Worm (Caenorhabditis elegans) whole organism, midembryonic: ENCODE data around the gene H38K22.7.

Source experiments
- T22C8.4 ChIP-seq: fragments of 200-800 bp; sonication (Bioruptor generic); IDR thresholded peaks from 2 replicates; pipeline ENCODE4 v1.3.6; 2022; ENCODE audit warnings: missing genetic modification characterization, missing compliant biosample characterization
- cog-1 ChIP-seq: sonication (generic microtip); optimal IDR thresholded peaks from 2 replicates; lab custom pipeline; 2016; ENCODE audit warnings: missing genetic modification characterization, missing compliant biosample characterization
- flt-1 ChIP-seq: fragments of 200-800 bp; sonication (Bioruptor generic); IDR thresholded peaks from 2 replicates; pipeline ENCODE4 v1.3.6; 2022; ENCODE audit warnings: missing genetic modification characterization, missing compliant biosample characterization
- klf-2 ChIP-seq: fragments of 200-800 bp; sonication (Bioruptor generic); conservative IDR thresholded peaks from 2 replicates; pipeline ENCODE4 v1.3.6; 2022; ENCODE audit warnings: missing genetic modification reagents, missing genetic modification characterization, missing compliant biosample characterization
- med-1 ChIP-seq: sonication (generic microtip); optimal IDR thresholded peaks from 2 replicates; lab custom pipeline; 2017; ENCODE audit warnings: missing genetic modification characterization, mild to moderate bottlenecking, missing compliant biosample characterization, antibody characterized with exemption, missing genetic modification reagents; ENCODE audit not compliant: insufficient read depth
- ref-1 ChIP-seq: fragments of 200-800 bp; sonication (Bioruptor generic); conservative IDR thresholded peaks from 2 replicates; pipeline ENCODE4 v1.3.6; 2022; ENCODE audit warnings: missing genetic modification reagents, missing genetic modification characterization, missing compliant biosample characterization
- tab-1 ChIP-seq: fragments of 200-800 bp; sonication (Bioruptor generic); IDR thresholded peaks from 2 replicates; pipeline ENCODE4 v1.3.6; 2022; ENCODE audit warnings: missing genetic modification characterization, missing compliant biosample characterization
- ztf-23 ChIP-seq: fragments of 200-800 bp; sonication (Bioruptor generic); IDR thresholded peaks from 2 replicates; pipeline ENCODE4 v1.3.6; 2022; ENCODE audit warnings: missing genetic modification reagents, missing genetic modification characterization, missing compliant biosample characterization
- ztf-29 ChIP-seq: fragments of 200-800 bp; sonication (Bioruptor generic); IDR thresholded peaks from 2 replicates; pipeline ENCODE4 v1.3.6; 2022; ENCODE audit warnings: missing genetic modification reagents, missing genetic modification characterization, missing compliant biosample characterization

Gene H38K22.7

ce11 chrIII:4359900-4360299, 38.4 kb downstream of the H38K22.7 start:
- no peak for TF ChIP-seq flt-1 (GFP tag; lab: Robert Waterston, UW)
- no peak for TF ChIP-seq T22C8.4 (GFP tag; lab: Robert Waterston, UW)
- no peak for TF ChIP-seq ztf-29 (GFP tag; lab: Robert Waterston, UW)
- no peak for TF ChIP-seq klf-2
- TF ChIP-seq ztf-23 (GFP tag; lab: Robert Waterston, UW), result no peak
- TF ChIP-seq cog-1, result no peak
- TF ChIP-seq ref-1 (GFP tag; lab: Robert Waterston, UW), result no peak
- no peak for TF ChIP-seq med-1 (GFP tag; lab: Kevin White, UChicago)
- TF ChIP-seq tab-1 (GFP tag; lab: Robert Waterston, UW), result no peak

DNA sequence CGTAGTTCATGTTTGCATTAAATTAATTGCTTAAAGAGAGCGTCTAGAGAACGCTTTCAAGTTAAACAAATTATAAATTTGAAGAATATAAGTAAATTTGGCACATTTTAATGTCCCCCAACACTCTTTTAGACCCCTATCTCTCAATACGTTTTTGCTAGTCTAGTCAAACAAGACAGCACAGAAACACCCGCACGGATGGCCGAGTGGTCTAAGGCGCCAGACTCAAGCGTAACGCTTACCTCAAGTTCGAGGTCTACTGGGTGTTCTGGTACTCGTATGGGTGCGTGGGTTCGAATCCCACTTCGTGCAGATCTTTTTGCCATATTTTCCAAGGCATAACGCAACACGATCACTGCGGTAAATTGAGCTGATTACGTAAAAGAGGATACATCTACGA, 40.8 kb downstream of the H38K22.7 start:
- TF ChIP-seq flt-1 (GFP tag; lab: Robert Waterston, UW) (0 out of 2 replicates have a peak, but pooled peaks have one; percentile 6), klf-2 (no peak)

DNA sequence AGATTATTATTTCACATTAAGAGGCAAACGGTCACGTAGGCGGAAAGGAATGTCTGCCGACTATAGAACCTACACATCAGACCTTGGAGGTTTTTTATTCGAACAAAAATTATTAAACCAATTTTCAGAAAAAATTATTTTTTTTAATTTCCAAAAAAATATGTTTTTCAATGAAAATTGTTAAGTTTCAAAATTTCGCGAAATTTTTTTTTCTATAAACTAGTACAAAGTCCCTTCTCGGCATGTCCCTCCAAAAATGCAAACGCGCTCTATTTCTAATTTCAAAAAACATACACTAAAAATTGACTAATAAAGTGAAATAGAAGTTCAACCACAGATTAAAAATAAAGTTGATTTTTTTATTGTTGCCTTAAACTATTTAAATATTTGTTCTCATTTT, 43.5 kb downstream of the H38K22.7 start, which contains the start of gene ckb-1:
Gene ckb-1, plus strand, starts transcription at position 301 of the 400 bp plus-strand sequence.
- TF ChIP-seq med-1 (GFP tag; lab: Kevin White, UChicago), result no peak
- TF ChIP-seq ztf-23 (GFP tag; lab: Robert Waterston, UW), result no peak
- no peak for TF ChIP-seq ztf-29 (GFP tag; lab: Robert Waterston, UW)
- no peak for TF ChIP-seq klf-2
- no peak for TF ChIP-seq tab-1 (GFP tag; lab: Robert Waterston, UW)
- no peak for TF ChIP-seq cog-1
- TF ChIP-seq flt-1 (GFP tag; lab: Robert Waterston, UW), result no peak
- TF ChIP-seq T22C8.4 (GFP tag; lab: Robert Waterston, UW), result no peak
- TF ChIP-seq ref-1 (GFP tag; lab: Robert Waterston, UW), result no peak

- no peak for TF ChIP-seq T22C8.4 (GFP tag; lab: Robert Waterston, UW)
- no peak for TF ChIP-seq ref-1 (GFP tag; lab: Robert Waterston, UW)
These were observed 46.1 kb downstream of the H38K22.7 start, which contains the start of gene ckb-2 for ce11 chrIII:4367649-4368048. Gene ckb-2 (plus strand): TSS chrIII:4367949.

DNA sequence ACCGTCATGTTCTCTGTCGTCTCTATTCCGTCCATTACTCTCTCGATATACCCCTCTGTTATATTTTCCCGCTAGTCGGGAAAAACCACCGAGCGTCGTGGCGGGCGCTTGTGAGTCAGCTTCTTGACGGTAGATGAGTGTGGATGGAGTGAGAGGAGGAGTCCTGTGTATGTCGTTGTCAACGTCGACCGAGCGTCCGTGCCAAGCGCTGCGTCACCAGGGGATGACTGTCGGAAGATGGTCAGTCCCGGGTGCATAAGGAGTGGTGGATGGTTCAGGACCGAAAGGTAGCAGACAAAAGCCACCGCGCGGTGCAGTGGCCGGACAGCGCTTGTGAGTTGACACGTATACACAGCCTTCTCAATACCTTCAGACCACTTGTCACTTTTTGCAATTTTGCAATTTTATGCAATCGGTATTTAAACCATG, 47.9 kb downstream of the H38K22.7 start:
- peak; percentile 87 for TF ChIP-seq tab-1 (GFP tag; lab: Robert Waterston, UW)
- peak; percentile 66; the same call in 1 of the 2 replicates for TF ChIP-seq T22C8.4 (GFP tag; lab: Robert Waterston, UW)
- 0 out of 2 replicates have a peak, but pooled peaks have one; percentile 56 for TF ChIP-seq ztf-29 (GFP tag; lab: Robert Waterston, UW)
- TF ChIP-seq cog-1, result peak; percentile 27
- TF ChIP-seq klf-2, result 0 out of 2 replicates have a peak, but pooled peaks have one; percentile 62
- peak; percentile 93 for TF ChIP-seq flt-1 (GFP tag; lab: Robert Waterston, UW)
- peak; percentile 85 for TF ChIP-seq ztf-23 (GFP tag; lab: Robert Waterston, UW)
- TF ChIP-seq ref-1 (GFP tag; lab: Robert Waterston, UW), result peak; percentile 63

ce11 chrIII:4370585-4370984, 49.1 kb downstream of the H38K22.7 start, which contains the start of gene ckb-3:
Gene ckb-3 (plus strand): TSS chrIII:4370885.
- TF ChIP-seq tab-1 (GFP tag; lab: Robert Waterston, UW) (no peak), flt-1 (GFP tag; lab: Robert Waterston, UW) (no peak), ztf-29 (GFP tag; lab: Robert Waterston, UW) (no peak), ztf-23 (GFP tag; lab: Robert Waterston, UW) (no peak), cog-1 (no peak), klf-2 (no peak), ref-1 (GFP tag; lab: Robert Waterston, UW) (no peak), T22C8.4 (GFP tag; lab: Robert Waterston, UW) (no peak), med-1 (GFP tag; lab: Kevin White, UChicago) (no peak)
